Fruit fly (Drosophila melanogaster) whole organism, embryonic: ENCODE measurements around the gene CG6230.

ENCODE experiments used
- Abd-B ChIP-seq: fragments of 200-800 bp; sonication (Bioruptor generic); optimal IDR thresholded peaks from 2 replicates; lab custom pipeline; 2018; ENCODE audit warnings: missing biosample characterization, mild to moderate bottlenecking, missing genetic modification characterization, moderate library complexity
- CG16779 ChIP-seq: fragments of 200-800 bp; sonication (Bioruptor generic); IDR thresholded peaks from 2 replicates; pipeline ENCODE4 v1.3.6; 2022; ENCODE audit warnings: missing biosample characterization, missing genetic modification characterization
- CG3065 ChIP-seq: fragments of 200-800 bp; sonication (Bioruptor generic); optimal IDR thresholded peaks from 2 replicates; lab custom pipeline; 2016; ENCODE audit warnings: missing biosample characterization, missing genetic modification characterization
- CG9727 ChIP-seq: fragments of 200-800 bp; sonication (Bioruptor generic); optimal IDR thresholded peaks from 3 replicates; lab custom pipeline; 2017; ENCODE audit warnings: missing biosample characterization, mild to moderate bottlenecking, missing genetic modification characterization
- Elba2 ChIP-seq: fragments of 200-800 bp; sonication (Bioruptor generic); optimal IDR thresholded peaks from 3 replicates; lab custom pipeline; 2016; ENCODE audit warnings: missing biosample characterization, missing genetic modification characterization
- Hr51 ChIP-seq, 2 experiments: fragments of 200-800 bp; sonication (Bioruptor generic); optimal IDR thresholded peaks; 2 replicates in 1 of 2; 3 replicates in 1 of 2; lab custom pipeline; 2016 to 2018; ENCODE audit warnings: missing biosample characterization in 2 of 2, missing genetic modification characterization in 2 of 2, mild to moderate bottlenecking in 1 of 2, moderate library complexity in 1 of 2
- Max ChIP-seq: fragments of 200-800 bp; sonication (Bioruptor generic); optimal IDR thresholded peaks from 2 replicates; lab custom pipeline; 2016; ENCODE audit warnings: missing biosample characterization, mild to moderate bottlenecking, missing genetic modification characterization
- exex ChIP-seq: fragments of 200-800 bp; sonication (Bioruptor generic); optimal IDR thresholded peaks from 4 replicates; lab custom pipeline; 2018; ENCODE audit warnings: missing biosample characterization, mild to moderate bottlenecking, missing genetic modification characterization, moderate library complexity
- knrl ChIP-seq: fragments of 200-800 bp; sonication (Bioruptor generic); IDR thresholded peaks from 3 replicates; pipeline ENCODE4 v1.3.6; 2022; ENCODE audit warnings: missing biosample characterization, missing genetic modification characterization; ENCODE audit not compliant: partially characterized antibody
- pita ChIP-seq: fragments of 200-800 bp; sonication (Bioruptor generic); optimal IDR thresholded peaks from 2 replicates; lab custom pipeline; 2017; ENCODE audit warnings: missing biosample characterization, mild to moderate bottlenecking, missing genetic modification characterization
- tgo ChIP-seq: fragments of 200-800 bp; sonication (Bioruptor generic); IDR thresholded peaks from 3 replicates; pipeline ENCODE4 v1.3.6; 2022; ENCODE audit warnings: missing biosample characterization, missing genetic modification characterization
- tll ChIP-seq, 2 experiments: fragments of 200-800 bp in 1 of 2; fragments of >200 bp in 1 of 2; sonication (Bioruptor generic) in 1 of 2; optimal IDR thresholded peaks; 2 replicates each; lab custom pipeline; 2017 to 2019; ENCODE audit warnings: missing biosample characterization in 2 of 2, missing genetic modification characterization in 2 of 2, mild to moderate bottlenecking in 1 of 2, moderate library complexity in 1 of 2
- zfh1 ChIP-seq: fragments of 200-800 bp; sonication (Bioruptor generic); IDR thresholded peaks from 3 replicates; pipeline ENCODE4 v1.3.6; 2022; ENCODE audit warnings: missing biosample characterization, missing genetic modification characterization

DNA sequence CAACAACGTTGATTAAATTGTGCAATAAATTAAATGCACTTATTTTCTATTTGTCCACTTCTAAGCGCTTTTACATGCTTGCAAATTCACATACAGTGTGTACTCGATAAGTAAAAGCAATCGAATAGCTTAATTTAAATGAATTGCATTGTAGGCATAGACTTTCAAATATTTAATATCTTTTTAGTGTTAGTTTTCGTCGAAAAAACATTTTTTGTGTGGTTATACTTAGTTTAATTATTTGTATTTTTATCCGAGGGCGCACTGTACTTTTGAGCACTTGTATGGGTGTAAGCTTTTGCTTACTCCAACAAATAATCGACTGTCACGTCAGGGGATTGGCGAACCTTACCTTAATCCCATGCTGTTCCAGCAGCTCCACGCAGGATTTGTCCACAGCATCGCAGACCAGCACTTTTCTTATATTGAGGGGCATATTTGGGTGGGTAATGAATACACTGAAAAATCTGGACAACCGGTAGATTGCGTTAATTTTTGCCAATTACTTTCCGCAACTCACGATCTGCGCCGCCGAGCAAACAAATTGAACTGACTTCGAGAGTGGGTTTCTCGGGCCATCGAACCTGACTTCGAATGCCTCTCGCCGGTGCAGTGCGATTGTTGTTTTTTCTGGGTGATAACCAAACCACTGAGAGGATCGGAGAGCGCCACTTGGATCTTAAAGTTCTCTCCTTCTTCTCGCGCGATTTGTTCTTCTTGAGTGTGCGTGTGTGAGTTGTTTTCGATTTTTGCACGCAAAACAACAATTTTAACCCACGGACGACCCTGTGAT, 35.2 kb upstream of the CG6230 start, which contains the start of gene CG6287:
- TF ChIP-seq tll (GFP tag; optimal IDR thresholded peaks at IDR 0.05; lab: Kevin White, UChicago) (no peak), Max (GFP tag; lab: Kevin White, UChicago) (no peak), zfh1 (GFP tag; lab: Robert Waterston, UW) (no peak), tgo (GFP tag; lab: Robert Waterston, UW) (no peak), CG16779 (no peak), exex (tag; lab: Kevin White, UChicago) (no peak), pita (no peak), knrl (GFP tag; lab: Robert Waterston, UW) (no peak), CG3065 (GFP tag; lab: Kevin White, UChicago) (no peak), CG9727 (no peak), Hr51 (GFP tag; optimal IDR thresholded peaks at IDR 0.05; lab: Kevin White, UChicago) (no peak), Elba2 (GFP tag; lab: Kevin White, UChicago) (no peak), Abd-B (no peak)
